Fruit fly (Drosophila melanogaster) Kc167 (cell line): ENCODE data around the gene FASN2.

Experiments used
- Myc ChIP-seq: fragments of >200 bp; optimal IDR thresholded peaks from 2 replicates; lab custom pipeline; 2017; ENCODE audit warnings: missing external identifiers
- Sin3A ChIP-seq: fragments of >200 bp; optimal IDR thresholded peaks from 2 replicates; lab custom pipeline; 2018; ENCODE audit warnings: missing external identifiers
- h ChIP-seq: fragments of >200 bp; optimal IDR thresholded peaks from 3 replicates; lab custom pipeline; 2018; ENCODE audit warnings: missing external identifiers
- insv ChIP-seq: fragments of >200 bp; optimal IDR thresholded peaks from 3 replicates; lab custom pipeline; 2018; ENCODE audit warnings: missing external identifiers
- psq ChIP-seq: fragments of >200 bp; optimal IDR thresholded peaks from 2 replicates; lab custom pipeline; 2017; ENCODE audit warnings: missing external identifiers
- ttk ChIP-seq: sonication (Bioruptor generic); optimal IDR thresholded peaks from 2 replicates; lab custom pipeline; 2017; ENCODE audit warnings: missing external identifiers

dm6 chr2L:3006194-3006593, 37.6 kb upstream of the FASN2 start:
- TF ChIP-seq psq (lab: Kevin White, UChicago) (no peak), ttk (lab: Kevin White, UChicago) (no peak), h (lab: Kevin White, UChicago) (no peak), Sin3A (lab: Kevin White, UChicago) (no peak), Myc (lab: Kevin White, UChicago) (no peak), insv (no peak)
